Worm (Caenorhabditis elegans) whole organism, L2 larva: ENCODE data around the gene fipr-8.

ENCODE experiments used
- C34F6.9 ChIP-seq: fragments of 150-350 bp; optimal IDR thresholded peaks from 2 replicates; lab custom pipeline; 2014; ENCODE audit warnings: missing biosample characterization, missing genetic modification characterization
- F13H6.1 ChIP-seq: sonication (generic microtip); optimal IDR thresholded peaks from 2 replicates; lab custom pipeline; 2016; ENCODE audit warnings: missing genetic modification characterization, missing compliant biosample characterization
- R02D3.7 ChIP-seq: fragments of 150-350 bp; optimal IDR thresholded peaks from 2 replicates; lab custom pipeline; 2014; ENCODE audit warnings: missing biosample characterization, missing genetic modification characterization
- ZK546.5 ChIP-seq: sonication (generic microtip); optimal IDR thresholded peaks from 2 replicates; lab custom pipeline; 2017; ENCODE audit warnings: missing biosample characterization, missing genetic modification characterization
- alr-1 ChIP-seq: fragments of 150-350 bp; optimal IDR thresholded peaks from 2 replicates; lab custom pipeline; 2014; ENCODE audit warnings: missing biosample characterization, missing genetic modification characterization
- aly-2 ChIP-seq: fragments of 150-350 bp; optimal IDR thresholded peaks from 2 replicates; lab custom pipeline; 2014; ENCODE audit warnings: missing biosample characterization, missing genetic modification characterization
- ama-1 ChIP-seq: fragments of 150-350 bp; optimal IDR thresholded peaks from 2 replicates; lab custom pipeline; 2018; ENCODE audit warnings: inconsistent platforms
- ceh-16 ChIP-seq: fragments of 150-350 bp; optimal IDR thresholded peaks from 2 replicates; lab custom pipeline; 2014; ENCODE audit warnings: missing biosample characterization, missing genetic modification characterization
- ceh-82 ChIP-seq: fragments of 150-350 bp; optimal IDR thresholded peaks from 2 replicates; lab custom pipeline; 2014; ENCODE audit warnings: missing biosample characterization, missing genetic modification characterization
- crh-2 ChIP-seq: sonication (generic microtip); optimal IDR thresholded peaks from 2 replicates; lab custom pipeline; 2017; ENCODE audit warnings: missing biosample characterization, missing genetic modification characterization
- dmd-4 ChIP-seq: sonication (generic microtip); optimal IDR thresholded peaks from 2 replicates; lab custom pipeline; 2017; ENCODE audit warnings: missing biosample characterization, missing genetic modification characterization
- egl-27 ChIP-seq: sonication (generic microtip); optimal IDR thresholded peaks from 3 replicates; lab custom pipeline; 2017; ENCODE audit warnings: missing biosample characterization, missing genetic modification reagents, missing genetic modification characterization
- elt-1 ChIP-seq: fragments of 150-350 bp; optimal IDR thresholded peaks from 2 replicates; lab custom pipeline; 2014; ENCODE audit warnings: missing biosample characterization, missing genetic modification characterization
- elt-3 ChIP-seq: sonication (generic microtip); optimal IDR thresholded peaks from 2 replicates; lab custom pipeline; 2017; ENCODE audit warnings: missing biosample characterization, missing genetic modification characterization
- fos-1 ChIP-seq: fragments of 150-350 bp; optimal IDR thresholded peaks from 2 replicates; lab custom pipeline; 2014; ENCODE audit warnings: missing biosample characterization, missing genetic modification characterization
- gmeb-1 ChIP-seq: fragments of 150-350 bp; optimal IDR thresholded peaks from 2 replicates; lab custom pipeline; 2014; ENCODE audit warnings: missing biosample characterization, missing genetic modification characterization
- lin-11 ChIP-seq: fragments of 150-350 bp; sonication (generic microtip); optimal IDR thresholded peaks from 2 replicates; lab custom pipeline; 2014; ENCODE audit warnings: missing biosample characterization, missing genetic modification characterization, inconsistent platforms, mixed read lengths
- mab-5 ChIP-seq: fragments of 150-350 bp; optimal IDR thresholded peaks from 2 replicates; lab custom pipeline; 2014; ENCODE audit warnings: missing biosample characterization, missing genetic modification characterization
- mbf-1 ChIP-seq: sonication (generic microtip); optimal IDR thresholded peaks from 2 replicates; lab custom pipeline; 2017; ENCODE audit warnings: missing biosample characterization, missing genetic modification characterization
- mdl-1 ChIP-seq, 2 experiments: fragments of 150-350 bp in 1 of 2; sonication (generic microtip) in 1 of 2; optimal IDR thresholded peaks; 2 replicates each; lab custom pipeline; 2017; ENCODE audit warnings: missing biosample characterization in 2 of 2, missing genetic modification characterization in 2 of 2
- nhr-10 ChIP-seq: sonication (generic microtip); optimal IDR thresholded peaks from 2 replicates; lab custom pipeline; 2017; ENCODE audit warnings: missing biosample characterization, missing genetic modification characterization
- nhr-12 ChIP-seq: fragments of 150-350 bp; optimal IDR thresholded peaks from 2 replicates; lab custom pipeline; 2014; ENCODE audit warnings: missing biosample characterization, missing genetic modification characterization
- nhr-129 ChIP-seq: fragments of 150-350 bp; optimal IDR thresholded peaks from 2 replicates; lab custom pipeline; 2014; ENCODE audit warnings: missing biosample characterization, missing genetic modification characterization
- nhr-21 ChIP-seq: fragments of 150-350 bp; optimal IDR thresholded peaks from 2 replicates; lab custom pipeline; 2014; ENCODE audit warnings: missing biosample characterization, missing genetic modification characterization
- nhr-23 ChIP-seq: fragments of 150-350 bp; optimal IDR thresholded peaks from 2 replicates; lab custom pipeline; 2014; ENCODE audit warnings: missing biosample characterization, missing genetic modification reagents, missing genetic modification characterization
- nhr-25 ChIP-seq: fragments of 150-350 bp; sonication (generic microtip); optimal IDR thresholded peaks from 3 replicates; lab custom pipeline; 2014; ENCODE audit warnings: missing biosample characterization, missing genetic modification characterization
- nhr-6 ChIP-seq: fragments of 150-350 bp; optimal IDR thresholded peaks from 2 replicates; lab custom pipeline; 2014; ENCODE audit warnings: missing biosample characterization, missing genetic modification characterization
- nhr-77 ChIP-seq: fragments of 150-350 bp; optimal IDR thresholded peaks from 2 replicates; lab custom pipeline; 2014; ENCODE audit warnings: missing biosample characterization, missing genetic modification characterization
- peb-1 ChIP-seq: fragments of 150-350 bp; optimal IDR thresholded peaks from 2 replicates; lab custom pipeline; 2014; ENCODE audit warnings: missing biosample characterization, missing genetic modification characterization
- sma-9 ChIP-seq, 2 experiments: fragments of 150-350 bp in 1 of 2; sonication (generic microtip) in 1 of 2; optimal IDR thresholded peaks; 2 replicates each; lab custom pipeline; 2014 to 2016; ENCODE audit warnings: missing genetic modification characterization in 2 of 2, mild to moderate bottlenecking in 1 of 2, missing biosample characterization in 1 of 2, missing compliant biosample characterization in 1 of 2, missing genetic modification reagents in 1 of 2, moderate library complexity in 1 of 2
- snpc-4 ChIP-seq: fragments of 150-350 bp; optimal IDR thresholded peaks from 2 replicates; lab custom pipeline; 2014; ENCODE audit warnings: missing biosample characterization, missing genetic modification characterization
- unc-39 ChIP-seq: fragments of 150-350 bp; optimal IDR thresholded peaks from 2 replicates; lab custom pipeline; 2014; ENCODE audit warnings: missing biosample characterization, missing genetic modification characterization
- unc-62 ChIP-seq: fragments of 150-350 bp; optimal IDR thresholded peaks from 2 replicates; lab custom pipeline; 2014; ENCODE audit warnings: missing biosample characterization, missing genetic modification reagents, missing genetic modification characterization
- zag-1 ChIP-seq: fragments of 150-350 bp; optimal IDR thresholded peaks from 2 replicates; lab custom pipeline; 2014; ENCODE audit warnings: missing biosample characterization, missing genetic modification characterization
- ztf-1 ChIP-seq: fragments of 200-800 bp; sonication (Bioruptor generic); conservative IDR thresholded peaks from 2 replicates; pipeline ENCODE4 v1.3.6; 2022; ENCODE audit warnings: missing genetic modification characterization, missing compliant biosample characterization
- ztf-11 ChIP-seq: sonication (generic microtip); optimal IDR thresholded peaks from 2 replicates; lab custom pipeline; 2017; ENCODE audit warnings: missing biosample characterization, missing genetic modification characterization
- ztf-4 ChIP-seq: fragments of 150-350 bp; optimal IDR thresholded peaks from 2 replicates; lab custom pipeline; 2014; ENCODE audit warnings: missing biosample characterization, missing genetic modification characterization

fipr-8 gene

DNA sequence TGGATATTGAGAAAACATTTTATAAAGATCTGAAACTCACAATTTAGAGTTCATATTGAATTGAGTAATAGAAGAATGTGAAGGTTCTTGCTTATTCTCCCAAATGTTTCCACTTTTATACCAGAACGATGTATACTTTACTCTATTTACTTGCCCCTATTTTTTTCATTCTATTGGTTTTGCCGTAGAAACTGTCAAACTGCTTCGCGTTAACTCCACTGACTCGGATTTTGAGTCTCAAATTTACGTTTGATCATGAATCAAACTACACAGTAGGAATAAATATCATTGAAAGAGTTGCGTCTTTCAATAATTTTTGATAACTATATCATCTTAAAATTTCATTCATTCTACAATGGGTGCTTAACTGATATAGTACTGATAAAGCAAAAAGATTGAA is at the start of gene fipr-8:
TSS of gene fipr-8 (minus strand) at position 101 of the 400 bp plus-strand sequence.
- TF ChIP-seq mdl-1 (tag; optimal IDR thresholded peaks at IDR 0.05; lab: Kevin White, UChicago) (no peak), alr-1 (tag; lab: Kevin White, UChicago) (no peak), ZK546.5 (tag; lab: Kevin White, UChicago) (no peak), R02D3.7 (tag; lab: Kevin White, UChicago) (no peak), mbf-1 (tag; lab: Kevin White, UChicago) (no peak), nhr-25 (tag; lab: Kevin White, UChicago) (no peak), gmeb-1 (tag; lab: Kevin White, UChicago) (no peak), ama-1 (lab: Kevin White, UChicago) (no peak), ztf-11 (no peak), C34F6.9 (no peak), sma-9 (GFP tag; optimal IDR thresholded peaks at IDR 0.05; lab: Kevin White, UChicago) (no peak), sma-9 (tag; optimal IDR thresholded peaks at IDR 0.05; lab: Kevin White, UChicago) (no peak), ceh-16 (tag; lab: Kevin White, UChicago) (no peak)

DNA sequence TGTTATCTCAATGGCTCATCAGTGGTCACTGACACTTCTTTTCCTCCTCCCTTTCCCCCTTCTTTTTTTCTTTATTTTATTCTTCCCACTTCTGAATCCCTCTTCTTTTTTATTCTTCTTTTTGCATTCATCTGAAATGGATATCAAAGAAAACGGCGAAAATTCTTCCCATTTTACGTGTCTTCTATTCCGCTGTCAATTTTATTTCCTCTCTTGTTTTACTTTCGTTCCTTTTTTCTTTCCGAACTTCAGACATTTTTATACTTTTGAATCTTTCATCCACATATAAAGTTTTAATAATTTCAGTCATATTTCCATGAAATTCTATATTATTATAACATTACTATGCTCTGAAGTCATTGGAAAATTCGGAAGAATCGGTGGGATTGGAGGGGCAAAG is 47.5 kb upstream of the fipr-8 start, which contains the start of gene B0024.3:
TSS of gene B0024.3 (plus strand) at position 301 of the 400 bp plus-strand sequence.
- TF ChIP-seq crh-2 (tag; lab: Kevin White, UChicago) (no peak), nhr-25 (tag; lab: Kevin White, UChicago) (no peak), lin-11 (no peak), F13H6.1 (tag; lab: Kevin White, UChicago) (no peak), ceh-16 (tag; lab: Kevin White, UChicago) (no peak), alr-1 (tag; lab: Kevin White, UChicago) (no peak), ceh-82 (tag; lab: Kevin White, UChicago) (no peak), egl-27 (no peak), dmd-4 (tag; lab: Kevin White, UChicago) (no peak), C34F6.9 (no peak), aly-2 (no peak), elt-3 (tag; lab: Kevin White, UChicago) (no peak)

DNA sequence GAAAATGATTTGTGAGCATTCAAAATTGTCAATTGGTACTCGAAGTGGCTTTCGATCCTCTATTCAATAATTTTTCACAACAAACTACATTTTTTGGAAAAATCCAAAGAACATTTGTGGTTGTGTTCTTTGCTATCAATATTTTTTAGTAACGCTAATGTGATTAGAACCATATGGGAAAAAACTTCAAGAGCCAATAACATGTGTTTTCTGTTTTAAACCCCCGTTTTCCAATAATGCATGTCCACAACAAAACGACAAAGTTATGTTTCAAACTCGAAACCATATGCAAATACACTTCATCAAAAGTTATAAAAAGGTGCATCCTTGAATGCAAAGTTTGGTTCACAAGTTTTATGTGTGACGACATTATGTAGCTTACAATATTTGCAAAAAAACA is 46.1 kb upstream of the fipr-8 start:
- TF ChIP-seq nhr-6 (tag; lab: Kevin White, UChicago) (no peak), nhr-12 (tag; lab: Kevin White, UChicago) (no peak), nhr-77 (tag; lab: Kevin White, UChicago) (no peak), egl-27 (no peak), elt-3 (tag; lab: Kevin White, UChicago) (no peak), dmd-4 (tag; lab: Kevin White, UChicago) (no peak), peb-1 (tag; lab: Kevin White, UChicago) (no peak), snpc-4 (tag; lab: Kevin White, UChicago) (no peak), ama-1 (lab: Kevin White, UChicago) (no peak)

DNA sequence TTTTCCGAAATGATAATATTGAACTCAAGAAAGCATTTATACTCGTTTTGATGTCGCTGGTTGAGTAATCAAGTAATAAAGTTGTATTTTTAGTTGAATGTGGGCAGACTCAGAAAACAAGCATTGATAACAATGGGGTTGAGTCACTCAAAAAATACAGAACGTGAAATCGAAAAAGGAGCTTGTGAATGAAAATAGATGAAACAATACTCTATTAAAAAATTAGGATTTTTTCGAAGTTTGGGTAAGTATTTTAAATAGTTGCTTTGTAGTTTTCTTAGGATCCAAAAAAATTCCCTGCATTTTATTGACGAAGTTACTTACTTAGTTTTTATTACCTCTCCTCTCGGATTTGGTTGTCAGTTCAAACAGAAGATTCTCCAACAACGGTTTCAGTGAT is 43.7 kb upstream of the fipr-8 start, which contains the start of gene lys-3:
TSS of gene lys-3 (minus strand) at position 101 of the 400 bp plus-strand sequence.
- TF ChIP-seq snpc-4 (tag; lab: Kevin White, UChicago) (no peak), mdl-1 (tag; optimal IDR thresholded peaks at IDR 0.05; lab: Kevin White, UChicago) (no peak), unc-62 (GFP tag; lab: Kevin White, UChicago) (no peak), lin-11 (no peak), nhr-10 (tag; lab: Kevin White, UChicago) (no peak), zag-1 (tag; lab: Kevin White, UChicago) (no peak), egl-27 (no peak), mab-5 (tag; lab: Kevin White, UChicago) (no peak), nhr-21 (tag; lab: Kevin White, UChicago) (no peak), peb-1 (tag; lab: Kevin White, UChicago) (no peak), ztf-4 (tag; lab: Kevin White, UChicago) (no peak), nhr-23 (tag; lab: Kevin White, UChicago) (no peak), unc-39 (no peak)

DNA sequence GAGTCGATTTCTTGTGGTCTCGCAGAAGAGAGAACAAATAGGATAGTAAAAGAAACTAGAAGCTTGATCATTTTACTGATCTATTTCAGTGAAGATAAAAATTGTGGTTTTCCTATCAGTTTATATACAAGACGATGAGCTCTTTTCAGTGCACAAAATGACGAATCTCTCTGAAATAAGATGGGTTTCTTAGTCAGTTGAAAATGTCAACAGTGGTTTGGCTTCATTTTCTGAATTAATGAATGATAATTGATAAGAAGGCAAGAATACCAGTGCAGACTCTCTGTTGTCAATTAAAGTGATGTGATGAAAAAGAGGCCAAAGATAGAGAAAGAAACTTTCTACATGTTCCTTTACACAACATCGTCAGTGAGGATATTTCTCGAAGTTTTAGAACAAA is 41.6 kb upstream of the fipr-8 start, which contains the start of gene lys-2:
TSS of gene lys-2 (minus strand) at position 101 of the 400 bp plus-strand sequence.
- TF ChIP-seq fos-1 (tag; lab: Kevin White, UChicago) (peak; percentile 92), elt-1 (tag; lab: Kevin White, UChicago) (no peak), snpc-4 (tag; lab: Kevin White, UChicago) (no peak), sma-9 (GFP tag; optimal IDR thresholded peaks at IDR 0.05; lab: Kevin White, UChicago) (peak; percentile 66), sma-9 (tag; optimal IDR thresholded peaks at IDR 0.05; lab: Kevin White, UChicago) (no peak), crh-2 (tag; lab: Kevin White, UChicago) (peak; percentile 27), gmeb-1 (tag; lab: Kevin White, UChicago) (no peak), ztf-1 (GFP tag; lab: Robert Waterston, UW) (no peak), dmd-4 (tag; lab: Kevin White, UChicago) (no peak), nhr-129 (tag; lab: Kevin White, UChicago) (no peak)
- TF ChIP-seq, all 48 proteins: peak for 3
